Worm (Caenorhabditis elegans) whole organism, L4/young adult: ENCODE data around the gene K09H11.6.

Experiments used
- W03F9.2 ChIP-seq: fragments of 150-350 bp; optimal IDR thresholded peaks from 2 replicates; lab custom pipeline; 2014; ENCODE audit warnings: missing biosample characterization, missing genetic modification characterization
- dao-5 ChIP-seq: sonication (generic microtip); optimal IDR thresholded peaks from 2 replicates; lab custom pipeline; 2016; ENCODE audit warnings: missing genotype, missing genetic modification characterization, moderate library complexity, missing compliant biosample characterization
- him-1 ChIP-seq: sonication (generic microtip); optimal IDR thresholded peaks from 2 replicates; lab custom pipeline; 2016; ENCODE audit warnings: missing genotype, missing genetic modification reagents, missing genetic modification characterization, missing compliant biosample characterization

ce11 chrV:5722093-5722492, 13.9 kb downstream of the K09H11.6 start:
- TF ChIP-seq him-1 (tag; lab: Kevin White, UChicago) (no peak), dao-5 (tag; lab: Kevin White, UChicago) (no peak), W03F9.2 (tag; lab: Kevin White, UChicago) (no peak)
